Fruit fly (Drosophila melanogaster) whole organism, pupa: ENCODE results near the gene CG42588.

ENCODE experiments used
- CG10348 ChIP-seq: fragments of 200-800 bp; sonication (Bioruptor generic); IDR thresholded peaks from 2 replicates; pipeline ENCODE4 v1.3.6; 2022; ENCODE audit warnings: missing biosample characterization, missing genetic modification characterization
- CG12605 ChIP-seq: fragments of 200-800 bp; sonication (Bioruptor generic); IDR thresholded peaks from 2 replicates; pipeline ENCODE4 v1.3.6; 2022; ENCODE audit warnings: missing biosample characterization, missing genetic modification characterization
- CG13204 ChIP-seq: fragments of 200-800 bp; sonication (Bioruptor generic); optimal IDR thresholded peaks from 2 replicates; lab custom pipeline; 2018; ENCODE audit warnings: missing biosample characterization, mild to moderate bottlenecking, missing genetic modification characterization, moderate library complexity
- CG14655 ChIP-seq: fragments of 200-800 bp; sonication (Bioruptor generic); optimal IDR thresholded peaks from 3 replicates; lab custom pipeline; 2017; ENCODE audit warnings: mild to moderate bottlenecking, missing biosample characterization, missing genetic modification reagents, missing genetic modification characterization
- CG15710 ChIP-seq: fragments of 200-800 bp; sonication (Bioruptor generic); optimal IDR thresholded peaks from 2 replicates; lab custom pipeline; 2018; ENCODE audit warnings: missing biosample characterization, mild to moderate bottlenecking, missing genetic modification characterization, moderate library complexity
- CG17806 ChIP-seq: fragments of 200-800 bp; sonication (Bioruptor generic); optimal IDR thresholded peaks from 2 replicates; lab custom pipeline; 2018; ENCODE audit warnings: missing biosample characterization, mild to moderate bottlenecking, missing genetic modification characterization, moderate library complexity
- CG32121 ChIP-seq: fragments of 200-800 bp; sonication (Bioruptor generic); IDR thresholded peaks from 2 replicates; pipeline ENCODE4 v1.3.6; 2022; ENCODE audit warnings: missing biosample characterization, missing genetic modification characterization
- CG34367 ChIP-seq: fragments of 200-800 bp; sonication (Bioruptor generic); optimal IDR thresholded peaks from 2 replicates; lab custom pipeline; 2018; ENCODE audit warnings: missing biosample characterization, mild to moderate bottlenecking, missing genetic modification characterization
- CG4496 ChIP-seq: fragments of 200-800 bp; sonication (Bioruptor generic); IDR thresholded peaks from 3 replicates; pipeline ENCODE4 v1.3.6; 2022; ENCODE audit warnings: missing biosample characterization, missing genetic modification characterization
- CG8159 ChIP-seq: fragments of 200-800 bp; sonication (Bioruptor generic); optimal IDR thresholded peaks from 3 replicates; lab custom pipeline; 2018; ENCODE audit warnings: missing biosample characterization, mild to moderate bottlenecking, missing genetic modification characterization, moderate library complexity
- CG8301 ChIP-seq: fragments of 200-800 bp; sonication (Bioruptor generic); optimal IDR thresholded peaks from 2 replicates; lab custom pipeline; 2018; ENCODE audit warnings: missing biosample characterization, mild to moderate bottlenecking, missing genetic modification characterization
- CG9948 ChIP-seq: fragments of 200-800 bp; sonication (Bioruptor generic); optimal IDR thresholded peaks from 2 replicates; lab custom pipeline; 2018; ENCODE audit warnings: missing biosample characterization, mild to moderate bottlenecking, missing genetic modification characterization, moderate library complexity
- D1 ChIP-seq: fragments of 200-800 bp; sonication (Bioruptor generic); optimal IDR thresholded peaks from 2 replicates; lab custom pipeline; 2018; ENCODE audit warnings: missing biosample characterization, mild to moderate bottlenecking, missing genetic modification characterization, moderate library complexity
- EcR ChIP-seq: fragments of 200-800 bp; sonication (Bioruptor generic); optimal IDR thresholded peaks from 3 replicates; lab custom pipeline; 2019; ENCODE audit warnings: missing biosample characterization, missing genetic modification characterization, mild to moderate bottlenecking, moderate library complexity, missing genetic modification reagents
- Ets98B ChIP-seq: fragments of 200-800 bp; sonication (Bioruptor generic); IDR thresholded peaks from 2 replicates; pipeline ENCODE4 v1.3.6; 2022; ENCODE audit warnings: missing biosample characterization, missing genetic modification characterization
- Pif1A ChIP-seq: fragments of 200-800 bp; sonication (Bioruptor generic); optimal IDR thresholded peaks from 3 replicates; lab custom pipeline; 2016; ENCODE audit warnings: missing biosample characterization, missing genetic modification characterization
- Pif1B ChIP-seq: fragments of 200-800 bp; sonication (Bioruptor generic); optimal IDR thresholded peaks from 3 replicates; lab custom pipeline; 2016; ENCODE audit warnings: missing biosample characterization, missing genetic modification characterization
- Snoo ChIP-seq: fragments of 200-800 bp; sonication (Bioruptor generic); optimal IDR thresholded peaks from 3 replicates; lab custom pipeline; 2017; ENCODE audit warnings: missing biosample characterization, mild to moderate bottlenecking, missing genetic modification characterization, inconsistent platforms
- fd96Ca ChIP-seq: fragments of 200-800 bp; sonication (Bioruptor generic); IDR thresholded peaks from 3 replicates; pipeline ENCODE4 v1.3.6; 2022; ENCODE audit warnings: missing biosample characterization, missing genetic modification characterization
- gl ChIP-seq: fragments of 200-800 bp; sonication (Bioruptor generic); optimal IDR thresholded peaks from 2 replicates; lab custom pipeline; 2018; ENCODE audit warnings: missing biosample characterization, mild to moderate bottlenecking, missing genetic modification characterization
- rn ChIP-seq: fragments of 200-800 bp; sonication (Bioruptor generic); IDR thresholded peaks from 2 replicates; pipeline ENCODE4 v1.3.6; 2022; ENCODE audit warnings: missing biosample characterization, missing genetic modification characterization

CG42588 gene

DNA sequence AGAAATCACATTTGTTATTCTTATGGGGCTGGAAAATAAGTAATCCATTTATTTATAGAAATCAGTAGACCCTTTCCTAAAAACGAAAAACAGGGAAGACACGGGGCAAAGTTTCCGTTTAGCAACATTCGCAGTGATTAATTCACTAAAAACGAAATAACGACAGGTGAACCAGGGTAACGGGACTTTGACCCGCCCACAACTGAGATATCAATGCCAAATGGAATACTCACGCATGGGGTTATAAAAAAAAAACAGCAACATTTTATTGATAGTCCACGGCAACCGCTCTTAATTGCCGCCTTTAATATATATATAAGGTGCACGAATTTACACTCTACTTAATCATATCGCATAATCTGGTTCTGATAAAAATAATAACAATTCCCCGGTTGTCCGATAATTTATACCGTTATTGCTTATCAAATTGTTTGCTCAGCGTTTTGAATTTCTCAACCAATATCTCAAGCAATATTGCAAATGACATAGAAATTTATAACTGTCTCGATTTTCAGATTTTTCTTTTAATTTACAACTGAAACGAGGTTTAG, 22.3 kb upstream of the CG42588 start:
- no peak for TF ChIP-seq CG14655 (GFP tag; lab: Kevin White, UChicago)
- no peak for TF ChIP-seq CG34367
- TF ChIP-seq fd96Ca: no peak
- TF ChIP-seq EcR (GFP tag; lab: Kevin White, UChicago): no peak
- TF ChIP-seq CG8301 (tag; lab: Kevin White, UChicago): no peak
- no peak for TF ChIP-seq CG9948 (tag; lab: Kevin White, UChicago)
- TF ChIP-seq Snoo: no peak
- no peak for TF ChIP-seq CG15710 (tag; lab: Kevin White, UChicago)
- no peak for TF ChIP-seq gl (tag; lab: Kevin White, UChicago)
- TF ChIP-seq CG32121 (GFP tag; lab: Robert Waterston, UW): no peak

DNA sequence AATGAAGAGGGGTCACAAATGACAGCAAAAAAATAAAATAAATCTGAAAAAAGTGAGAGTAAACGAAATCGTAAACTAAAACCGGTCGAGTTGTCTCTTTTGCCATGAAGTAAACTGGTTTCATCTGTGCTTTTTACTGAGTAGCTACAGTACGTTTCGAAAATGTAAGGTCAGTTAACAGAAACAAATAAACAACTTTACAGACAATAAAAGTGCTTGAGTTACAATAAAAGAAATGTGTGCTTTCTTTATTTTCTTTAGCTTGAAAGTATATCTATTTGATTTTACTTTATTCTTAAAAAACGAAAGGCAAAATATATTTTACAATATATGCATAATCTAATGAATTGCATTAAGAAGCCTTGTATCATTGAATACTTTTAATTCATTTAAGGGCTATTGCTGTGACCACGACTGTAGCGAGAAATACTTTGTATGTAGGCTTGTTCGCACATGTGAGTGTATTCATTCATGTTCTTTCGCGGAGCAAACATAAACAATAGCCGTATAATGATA, 21.1 kb upstream of the CG42588 start:
- TF ChIP-seq rn (GFP tag; lab: Robert Waterston, UW) (no peak), CG4496 (GFP tag; lab: Robert Waterston, UW) (peak; percentile 77), CG13204 (GFP tag; lab: Kevin White, UChicago) (peak; percentile 71), Pif1B (GFP tag; lab: Kevin White, UChicago) (peak; percentile 82), CG34367 (peak; percentile 89), CG32121 (GFP tag; lab: Robert Waterston, UW) (peak; percentile 42), CG12605 (GFP tag; lab: Robert Waterston, UW) (peak; percentile 52), CG9948 (tag; lab: Kevin White, UChicago) (peak; percentile 90), CG17806 (tag; lab: Kevin White, UChicago) (peak; percentile 90), EcR (GFP tag; lab: Kevin White, UChicago) (peak; percentile 78), Snoo (peak; percentile 85), CG10348 (GFP tag; lab: Robert Waterston, UW) (0 out of 2 replicates have a peak, but pooled peaks have one; percentile 40), fd96Ca (0 out of 3 replicates have a peak, but pooled peaks have one; percentile 23), CG15710 (tag; lab: Kevin White, UChicago) (peak; percentile 93), Pif1A (peak; percentile 85), CG8301 (tag; lab: Kevin White, UChicago) (peak; percentile 84), D1 (tag; lab: Kevin White, UChicago) (peak; percentile 91), gl (tag; lab: Kevin White, UChicago) (peak; percentile 74), CG14655 (GFP tag; lab: Kevin White, UChicago) (peak; percentile 80), Ets98B (GFP tag; lab: Robert Waterston, UW) (peak; percentile 61), CG8159 (peak; percentile 93)

DNA sequence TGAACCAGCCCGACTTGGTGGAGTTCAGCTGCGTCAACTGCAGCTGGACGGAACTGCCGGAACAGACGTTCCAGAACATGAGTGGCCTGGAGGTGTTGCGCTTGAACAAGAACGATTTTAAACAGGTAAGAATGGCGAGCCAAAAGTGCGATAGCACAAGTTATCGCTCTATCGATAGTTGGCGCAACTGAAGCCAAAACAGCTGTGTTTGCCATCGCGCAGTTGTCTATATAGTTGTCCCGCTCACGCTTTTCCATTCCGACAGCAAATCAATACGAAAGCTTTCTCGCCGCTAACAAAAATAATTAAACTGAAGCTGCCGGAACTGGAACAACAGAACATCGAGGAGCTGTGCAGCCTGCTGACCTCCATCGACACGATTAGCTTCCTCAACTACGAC, 19.5 kb upstream of the CG42588 start:
- TF ChIP-seq CG4496 (GFP tag; lab: Robert Waterston, UW): peak; percentile 43; the same call in 1 of the 3 replicates
- no peak for TF ChIP-seq CG15710 (tag; lab: Kevin White, UChicago)
- no peak; the same call in 2 of the 3 replicates for TF ChIP-seq fd96Ca

dm6 chr3L:12796077-12796641, 17.9 kb upstream of the CG42588 start:
- TF ChIP-seq CG14655 (GFP tag; lab: Kevin White, UChicago) (no peak), gl (tag; lab: Kevin White, UChicago) (no peak), CG8159 (no peak), fd96Ca (no peak), rn (GFP tag; lab: Robert Waterston, UW) (no peak), Pif1A (no peak), D1 (tag; lab: Kevin White, UChicago) (no peak), CG12605 (GFP tag; lab: Robert Waterston, UW) (no peak), Ets98B (GFP tag; lab: Robert Waterston, UW) (no peak), CG15710 (tag; lab: Kevin White, UChicago) (no peak), CG9948 (tag; lab: Kevin White, UChicago) (no peak), CG8301 (tag; lab: Kevin White, UChicago) (no peak), CG13204 (GFP tag; lab: Kevin White, UChicago) (no peak), EcR (GFP tag; lab: Kevin White, UChicago) (no peak)

DNA sequence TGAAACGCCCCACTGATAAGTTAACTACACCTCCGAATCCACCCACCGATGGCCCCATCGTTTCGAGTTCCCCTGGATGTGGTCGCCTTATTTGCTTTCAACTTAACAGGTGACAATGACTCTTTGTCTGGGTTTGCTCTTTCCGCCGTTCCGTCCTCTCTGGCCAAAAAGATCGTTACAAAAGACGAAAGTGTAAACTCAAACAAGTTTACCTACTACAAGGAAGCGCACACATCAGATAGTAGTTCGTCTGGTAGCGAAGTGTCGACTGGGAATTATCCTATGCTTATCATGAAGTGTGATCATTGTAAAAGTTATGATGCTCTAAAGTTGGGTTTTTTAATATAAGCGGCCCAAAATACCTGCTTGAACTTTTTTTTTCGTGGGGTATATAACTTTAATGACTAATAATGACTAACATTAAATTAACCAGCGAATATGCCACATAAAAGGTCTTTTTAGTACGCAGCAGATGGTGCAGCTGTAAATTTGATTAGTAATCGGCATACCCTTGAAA, 15.2 kb upstream of the CG42588 start:
- TF ChIP-seq D1 (tag; lab: Kevin White, UChicago) (no peak), CG34367 (peak; percentile 42), CG12605 (GFP tag; lab: Robert Waterston, UW) (no peak), CG15710 (tag; lab: Kevin White, UChicago) (peak; percentile 7), CG8301 (tag; lab: Kevin White, UChicago) (peak; percentile 52), CG8159 (peak; percentile 55), fd96Ca (0 out of 3 replicates have a peak, but pooled peaks have one; percentile 39), CG9948 (tag; lab: Kevin White, UChicago) (peak; percentile 17), CG32121 (GFP tag; lab: Robert Waterston, UW) (no peak), CG13204 (GFP tag; lab: Kevin White, UChicago) (peak; percentile 71), CG14655 (GFP tag; lab: Kevin White, UChicago) (peak; percentile 66), CG10348 (GFP tag; lab: Robert Waterston, UW) (no peak), rn (GFP tag; lab: Robert Waterston, UW) (0 out of 2 replicates have a peak, but pooled peaks have one; percentile 5), gl (tag; lab: Kevin White, UChicago) (peak; percentile 29), Pif1B (GFP tag; lab: Kevin White, UChicago) (no peak), Pif1A (no peak), EcR (GFP tag; lab: Kevin White, UChicago) (peak; percentile 93), Snoo (no peak), Ets98B (GFP tag; lab: Robert Waterston, UW) (no peak), CG4496 (GFP tag; lab: Robert Waterston, UW) (peak; percentile 21; the same call in 1 of the 3 replicates), CG17806 (tag; lab: Kevin White, UChicago) (peak; percentile 18)
